Worm (Caenorhabditis elegans): Measurements from ENCODE around the gene rps-18.

The rps-18 gene

DNA sequence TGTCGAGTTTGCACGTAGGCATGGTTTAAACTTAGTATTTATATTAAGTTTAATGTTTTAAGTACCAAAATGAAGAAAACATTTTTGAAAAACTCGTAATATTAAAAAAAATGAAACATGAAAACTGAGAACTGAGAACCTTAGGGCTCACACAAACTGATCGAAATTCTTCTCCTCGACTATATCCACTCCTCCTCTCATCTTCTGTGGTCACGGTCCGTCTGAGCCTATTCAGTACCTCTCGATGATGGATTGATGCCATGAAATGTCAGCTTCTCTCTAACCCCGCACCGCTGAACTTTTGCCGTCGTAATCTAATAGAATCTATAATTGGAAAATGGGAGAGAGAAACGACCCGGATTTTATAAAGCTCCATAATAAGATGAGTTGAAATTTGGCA, 41.0 kb upstream of the rps-18 start, which contains the start of gene nlp-56:
nlp-56 (minus strand) TSS at position 257 of the 400 bp plus-strand sequence.
- TF ChIP-seq snpc-3.4 (tag; optimal IDR thresholded peaks at IDR 0.05), result no peak
- no peak for TF ChIP-seq snpc-1.3 (tag; optimal IDR thresholded peaks at IDR 0.05; ENCODE audit: insufficient read depth)
- TF ChIP-seq lsy-27 (tag; optimal IDR thresholded peaks at IDR 0.05; ENCODE audit: borderline replicate concordance, insufficient read depth), result no peak
- no peak for TF ChIP-seq nhr-80 (tag; optimal IDR thresholded peaks at IDR 0.05)
- no peak for TF ChIP-seq chd-7 (tag; optimal IDR thresholded peaks at IDR 0.05)
- no peak for TF ChIP-seq cebp-2 (GFP tag; IDR thresholded peaks at IDR 0.05)
- no peak for TF ChIP-seq F10E7.11 (tag; optimal IDR thresholded peaks at IDR 0.05)
- TF ChIP-seq ccch-3 (GFP tag; optimal IDR thresholded peaks at IDR 0.05), result no peak

- TF ChIP-seq cebp-1 (GFP tag; IDR thresholded peaks at IDR 0.05) (no peak), cebp-1 (tag; optimal IDR thresholded peaks at IDR 0.05) (peak; percentile 64), hsf-1 (GFP tag; IDR thresholded peaks at IDR 0.05) (no peak), B0035.1 (tag; optimal IDR thresholded peaks at IDR 0.05) (no peak), lin-40 (tag; optimal IDR thresholded peaks at IDR 0.05) (peak; percentile 7), hmg-1.2 (GFP tag; IDR thresholded peaks at IDR 0.05) (peak; percentile 94), attf-5 (GFP tag; optimal IDR thresholded peaks at IDR 0.05) (peak; percentile 46), B0019.2 (GFP tag; conservative IDR thresholded peaks at IDR 0.05) (no peak), D2030.7 (GFP tag; IDR thresholded peaks at IDR 0.05) (no peak), lsl-1 (GFP tag; optimal IDR thresholded peaks at IDR 0.05) (peak; percentile 76), pbrm-1 (GFP tag; IDR thresholded peaks at IDR 0.05) (peak; percentile 22; the same call in 1 of the 2 replicates), nfyb-1 (GFP tag; IDR thresholded peaks at IDR 0.05) (no peak), rcor-1 (GFP tag; IDR thresholded peaks at IDR 0.05) (no peak), nfya-2 (GFP tag; IDR thresholded peaks at IDR 0.05) (no peak), attf-6 (GFP tag; IDR thresholded peaks at IDR 0.05) (0 out of 2 replicates have a peak, but pooled peaks have one; percentile 14), lin-54 (GFP tag; optimal IDR thresholded peaks at IDR 0.05) (peak; percentile 23), B0336.3 (GFP tag; IDR thresholded peaks at IDR 0.05) (0 out of 2 replicates have a peak, but pooled peaks have one; percentile 18), let-607 (tag; optimal IDR thresholded peaks at IDR 0.05) (peak; percentile 76 to 80), ZK185.1 (tag; optimal IDR thresholded peaks at IDR 0.05; ENCODE audit: poor library complexity, severe bottlenecking) (no peak), nhr-80 (tag; optimal IDR thresholded peaks at IDR 0.05) (peak; percentile 29), F33H1.4 (GFP tag; IDR thresholded peaks at IDR 0.05) (peak; percentile 38; the same call in 1 of the 2 replicates), dox-1 (GFP tag; IDR thresholded peaks at IDR 0.05) (peak; percentile 39; the same call in 1 of the 2 replicates), sptf-2 (GFP tag; optimal IDR thresholded peaks at IDR 0.05) (no peak), snpc-4 (GFP tag; optimal IDR thresholded peaks at IDR 0.05) (no peak), snpc-4 (tag; optimal IDR thresholded peaks at IDR 0.05) (peak; percentile 8 to 67 (median 40))
Measured at ce11 chrIV:14786374-14787136, 38.9 kb upstream of the rps-18 start, which contains the start of gene melo-1. Gene melo-1 (plus strand): TSS chrIV:14787031.

DNA sequence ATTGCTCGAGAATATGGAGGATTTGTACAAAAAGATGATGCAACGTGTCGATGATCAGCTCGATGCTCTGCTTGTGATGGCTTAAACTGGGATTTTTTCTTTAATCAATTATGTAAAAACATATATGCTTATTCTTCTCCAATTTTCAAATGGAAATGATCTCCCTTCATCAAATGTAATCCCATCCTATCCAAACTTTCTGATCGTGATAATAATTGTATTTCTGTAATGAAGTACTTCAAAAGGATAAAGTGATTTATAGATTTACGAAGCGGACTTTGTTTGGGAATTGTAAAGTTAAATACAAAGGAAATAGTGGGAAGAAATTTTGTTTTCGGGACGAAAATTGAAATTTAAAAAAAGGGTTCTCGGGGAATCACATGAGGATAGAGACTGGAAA, 34.9 kb upstream of the rps-18 start:
- no peak for TF ChIP-seq let-526 (GFP tag; IDR thresholded peaks at IDR 0.05)
- no peak for TF ChIP-seq K12H6.12 (tag; optimal IDR thresholded peaks at IDR 0.05)
- peak; percentile 10; the same call in 1 of the 2 replicates for TF ChIP-seq hmg-1.2 (GFP tag; IDR thresholded peaks at IDR 0.05)
- TF ChIP-seq F10E7.11 (tag; optimal IDR thresholded peaks at IDR 0.05), result no peak
- TF ChIP-seq ceh-58 (GFP tag; IDR thresholded peaks at IDR 0.05), result no peak
- no peak for TF ChIP-seq lsy-27 (tag; optimal IDR thresholded peaks at IDR 0.05; ENCODE audit: borderline replicate concordance, insufficient read depth)
- no peak for TF ChIP-seq cebp-1 (GFP tag; IDR thresholded peaks at IDR 0.05)
- TF ChIP-seq cebp-1 (tag; optimal IDR thresholded peaks at IDR 0.05), result peak; percentile 25
- no peak for TF ChIP-seq zfh-2 (GFP tag; conservative IDR thresholded peaks at IDR 0.05)
- TF ChIP-seq hsf-1 (GFP tag; IDR thresholded peaks at IDR 0.05), result no peak
- no peak for TF ChIP-seq bed-1 (GFP tag; IDR thresholded peaks at IDR 0.05)
- no peak for TF ChIP-seq madf-10 (tag; optimal IDR thresholded peaks at IDR 0.05)
- no peak for TF ChIP-seq F22D6.2 (tag; optimal IDR thresholded peaks at IDR 0.05)
- peak in 1 of 3 experiments; percentile 62 for TF ChIP-seq lin-35 (GFP tag; optimal IDR thresholded peaks at IDR 0.05)
- TF ChIP-seq xnd-1 (tag; optimal IDR thresholded peaks at IDR 0.05), result no peak
- TF ChIP-seq lin-54 (GFP tag; optimal IDR thresholded peaks at IDR 0.05), result peak; percentile 21
- TF ChIP-seq aptf-2 (GFP tag; conservative IDR thresholded peaks at IDR 0.05), result no peak
- TF ChIP-seq nhr-90 (tag; optimal IDR thresholded peaks at IDR 0.05), result no peak

Data from whole organism, young adult.